Worm (Caenorhabditis elegans): ENCODE measurements around the gene C13A2.9.

- no peak for TF ChIP-seq hlh-8 (tag; optimal IDR thresholded peaks at IDR 0.05)
- TF ChIP-seq pag-3 (tag; optimal IDR thresholded peaks at IDR 0.05; ENCODE audit: borderline replicate concordance): no peak
- TF ChIP-seq unc-55 (GFP tag; optimal IDR thresholded peaks at IDR 0.05): no peak
- no peak for TF ChIP-seq unc-86 (tag; optimal IDR thresholded peaks at IDR 0.05)
- no peak for TF ChIP-seq hlh-6 (tag; optimal IDR thresholded peaks at IDR 0.05)
- no peak for TF ChIP-seq ceh-22 (tag; optimal IDR thresholded peaks at IDR 0.05)
- no peak for TF ChIP-seq rnt-1 (tag; optimal IDR thresholded peaks at IDR 0.05)
- no peak for TF ChIP-seq pqm-1 (tag; optimal IDR thresholded peaks at IDR 0.05)
- no peak for TF ChIP-seq tbx-2 (tag; optimal IDR thresholded peaks at IDR 0.05)
- TF ChIP-seq ztf-16 (tag; optimal IDR thresholded peaks at IDR 0.05): no peak
- no peak for TF ChIP-seq ceh-9 (tag; optimal IDR thresholded peaks at IDR 0.05)
- no peak for TF ChIP-seq ceh-18 (tag; optimal IDR thresholded peaks at IDR 0.05)
- TF ChIP-seq odd-2 (tag; optimal IDR thresholded peaks at IDR 0.05): no peak
Measured at ce11 chrV:7224947-7225346, 39.0 kb downstream of the C13A2.9 start, which contains the start of gene fkb-3.
